Worm (Caenorhabditis elegans) whole organism, early embryonic: ENCODE results near the gene eppl-1.

Experiments used
- B0310.2 ChIP-seq: sonication (generic microtip); optimal IDR thresholded peaks from 2 replicates; lab custom pipeline; 2016; ENCODE audit warnings: mild to moderate bottlenecking, missing genetic modification characterization, missing compliant biosample characterization
- F13C5.2 ChIP-seq: sonication (generic microtip); optimal IDR thresholded peaks from 2 replicates; lab custom pipeline; 2017; ENCODE audit warnings: mild to moderate bottlenecking, missing genetic modification characterization, inconsistent platforms, missing compliant biosample characterization
- aly-1 ChIP-seq: sonication (generic microtip); optimal IDR thresholded peaks from 2 replicates; lab custom pipeline; 2016; ENCODE audit warnings: missing genetic modification characterization, missing compliant biosample characterization
- ama-1 ChIP-seq: fragments of 150-350 bp; optimal IDR thresholded peaks from 2 replicates; lab custom pipeline; 2014
- ceh-13 ChIP-seq: fragments of 200-800 bp; sonication (Bioruptor generic); optimal IDR thresholded peaks from 2 replicates; lab custom pipeline; 2018; ENCODE audit warnings: mild to moderate bottlenecking, missing genetic modification characterization, missing compliant biosample characterization
- ceh-36 ChIP-seq: sonication (generic microtip); optimal IDR thresholded peaks from 2 replicates; lab custom pipeline; 2016; ENCODE audit warnings: missing genetic modification characterization, inconsistent platforms, missing compliant biosample characterization
- ets-7 ChIP-seq: sonication (generic microtip); optimal IDR thresholded peaks from 2 replicates; lab custom pipeline; 2016; ENCODE audit warnings: missing genotype, missing genetic modification characterization, missing compliant biosample characterization
- flt-1 ChIP-seq: fragments of 200-800 bp; sonication (Bioruptor generic); IDR thresholded peaks from 2 replicates; pipeline ENCODE4 v1.3.6; 2022; ENCODE audit warnings: missing genetic modification characterization, missing compliant biosample characterization
- hmbx-1 ChIP-seq: sonication (generic microtip); optimal IDR thresholded peaks from 2 replicates; lab custom pipeline; 2016; ENCODE audit warnings: mild to moderate bottlenecking, missing genetic modification characterization, missing compliant biosample characterization
- hmg-4 ChIP-seq: fragments of 200-800 bp; sonication (Bioruptor generic); optimal IDR thresholded peaks from 2 replicates; lab custom pipeline; 2018; ENCODE audit warnings: mild to moderate bottlenecking, missing genetic modification characterization, missing compliant biosample characterization
- hnd-1 ChIP-seq: sonication (generic microtip); optimal IDR thresholded peaks from 2 replicates; lab custom pipeline; 2016; ENCODE audit warnings: missing genetic modification characterization, missing compliant biosample characterization
- pes-1 ChIP-seq: fragments of 200-800 bp; sonication (Bioruptor generic); IDR thresholded peaks from 2 replicates; pipeline ENCODE4 v1.3.6; 2022; ENCODE audit warnings: missing genetic modification reagents, missing genetic modification characterization, missing compliant biosample characterization
- scrt-1 ChIP-seq: fragments of 200-800 bp; sonication (Bioruptor generic); IDR thresholded peaks from 2 replicates; pipeline ENCODE4 v1.3.6; 2022; ENCODE audit warnings: missing genetic modification characterization, missing compliant biosample characterization
- sea-1 ChIP-seq: fragments of 200-800 bp; sonication (Bioruptor generic); conservative IDR thresholded peaks from 2 replicates; pipeline ENCODE4 v1.3.6; 2022; ENCODE audit warnings: missing genetic modification characterization, missing compliant biosample characterization
- tbx-11 ChIP-seq: fragments of 200-800 bp; sonication (Bioruptor generic); IDR thresholded peaks from 2 replicates; pipeline ENCODE4 v1.3.6; 2022; ENCODE audit warnings: missing genetic modification characterization, missing compliant biosample characterization
- tbx-37 ChIP-seq: fragments of 200-800 bp; sonication (Bioruptor generic); conservative IDR thresholded peaks from 2 replicates; pipeline ENCODE4 v1.3.6; 2022; ENCODE audit warnings: missing genetic modification reagents, missing genetic modification characterization, missing compliant biosample characterization
- tra-4 ChIP-seq: sonication (generic microtip); optimal IDR thresholded peaks from 2 replicates; lab custom pipeline; 2017; ENCODE audit warnings: missing genetic modification characterization, missing compliant biosample characterization

The eppl-1 gene

ce11 chrIV:8472493-8472892, 20.9 kb upstream of the eppl-1 start, which contains the start of gene oat-1:
Gene oat-1, minus strand, starts transcription at chrIV:8472593.
- TF ChIP-seq hnd-1 = no peak
- no peak for TF ChIP-seq ceh-36 (tag; lab: Kevin White, UChicago)
- TF ChIP-seq hmg-4 (GFP tag; lab: Kevin White, UChicago) = no peak
- no peak for TF ChIP-seq sea-1 (GFP tag; lab: Robert Waterston, UW)
- TF ChIP-seq ceh-13 = no peak
- no peak for TF ChIP-seq F13C5.2
- no peak for TF ChIP-seq scrt-1 (GFP tag; lab: Robert Waterston, UW)
- TF ChIP-seq hmbx-1 = no peak
- no peak for TF ChIP-seq flt-1
- no peak for TF ChIP-seq ets-7 (tag; lab: Kevin White, UChicago)

ce11 chrIV:8464187-8464586, 12.6 kb upstream of the eppl-1 start:
- TF ChIP-seq aly-1 (no peak), hmg-4 (GFP tag; lab: Kevin White, UChicago) (no peak), ets-7 (tag; lab: Kevin White, UChicago) (no peak), scrt-1 (GFP tag; lab: Robert Waterston, UW) (no peak), hnd-1 (no peak), tbx-37 (GFP tag; lab: Robert Waterston, UW) (no peak), ceh-13 (no peak), sea-1 (GFP tag; lab: Robert Waterston, UW) (no peak), ama-1 (lab: Kevin White, UChicago) (no peak), hmbx-1 (no peak), tbx-11 (no peak), pes-1 (no peak), tra-4 (tag; lab: Kevin White, UChicago) (no peak), B0310.2 (tag; lab: Kevin White, UChicago) (no peak), ceh-36 (tag; lab: Kevin White, UChicago) (no peak), F13C5.2 (no peak), flt-1 (no peak)

- no peak for TF ChIP-seq aly-1
- TF ChIP-seq pes-1 = no peak
- TF ChIP-seq hnd-1 = no peak
- no peak for TF ChIP-seq ama-1 (lab: Kevin White, UChicago)
- no peak for TF ChIP-seq tra-4 (tag; lab: Kevin White, UChicago)
- no peak for TF ChIP-seq F13C5.2
- TF ChIP-seq tbx-37 (GFP tag; lab: Robert Waterston, UW) = no peak
- TF ChIP-seq ceh-13 = no peak
- TF ChIP-seq ceh-36 (tag; lab: Kevin White, UChicago) = no peak
- TF ChIP-seq flt-1 = no peak
- no peak for TF ChIP-seq ets-7 (tag; lab: Kevin White, UChicago)
- no peak for TF ChIP-seq hmbx-1
- TF ChIP-seq tbx-11 = no peak
- TF ChIP-seq scrt-1 (GFP tag; lab: Robert Waterston, UW) = no peak
- TF ChIP-seq B0310.2 (tag; lab: Kevin White, UChicago) = no peak
- TF ChIP-seq sea-1 (GFP tag; lab: Robert Waterston, UW) = no peak
- TF ChIP-seq hmg-4 (GFP tag; lab: Kevin White, UChicago) = no peak
These were observed 12.2 kb upstream of the eppl-1 start, which contains the start of gene str-176 for ce11 chrIV:8463716-8464115. Gene str-176, minus strand, starts transcription at chrIV:8463816.

- TF ChIP-seq F13C5.2 = no peak
- TF ChIP-seq hnd-1 = no peak
- no peak for TF ChIP-seq tra-4 (tag; lab: Kevin White, UChicago)
- no peak for TF ChIP-seq ama-1 (lab: Kevin White, UChicago)
- TF ChIP-seq ceh-36 (tag; lab: Kevin White, UChicago) = no peak
- no peak for TF ChIP-seq flt-1
- no peak for TF ChIP-seq hmbx-1
These were observed 11.5 kb upstream of the eppl-1 start for ce11 chrIV:8463069-8463468.

- TF ChIP-seq tra-4 (tag; lab: Kevin White, UChicago) (no peak), ama-1 (lab: Kevin White, UChicago) (no peak), sea-1 (GFP tag; lab: Robert Waterston, UW) (no peak), hmg-4 (GFP tag; lab: Kevin White, UChicago) (no peak), flt-1 (no peak)
These were observed 10.8 kb upstream of the eppl-1 start for ce11 chrIV:8462376-8462775.

- TF ChIP-seq tra-4 (tag; lab: Kevin White, UChicago) (no peak), ama-1 (lab: Kevin White, UChicago) (no peak)
These were observed 9.6 kb upstream of the eppl-1 start for ce11 chrIV:8461177-8461576.

- TF ChIP-seq pes-1 = no peak
- TF ChIP-seq flt-1 = no peak
- TF ChIP-seq hnd-1 = no peak
- no peak for TF ChIP-seq F13C5.2
- no peak for TF ChIP-seq sea-1 (GFP tag; lab: Robert Waterston, UW)
- TF ChIP-seq tbx-37 (GFP tag; lab: Robert Waterston, UW) = no peak
- TF ChIP-seq aly-1 = no peak
- no peak for TF ChIP-seq B0310.2 (tag; lab: Kevin White, UChicago)
- no peak for TF ChIP-seq ceh-36 (tag; lab: Kevin White, UChicago)
- TF ChIP-seq scrt-1 (GFP tag; lab: Robert Waterston, UW) = no peak
- no peak for TF ChIP-seq tra-4 (tag; lab: Kevin White, UChicago)
- no peak for TF ChIP-seq ets-7 (tag; lab: Kevin White, UChicago)
- no peak for TF ChIP-seq hmbx-1
These were observed 8.6 kb upstream of the eppl-1 start, which contains the start of gene ant-1.4 for ce11 chrIV:8460208-8460607. Gene ant-1.4, minus strand, starts transcription at chrIV:8460308.

ce11 chrIV:8456899-8457298, 5.3 kb upstream of the eppl-1 start, which contains the start of gene syx-4:
Gene syx-4, plus strand, starts transcription at chrIV:8457280.
- TF ChIP-seq F13C5.2 (no peak), ama-1 (lab: Kevin White, UChicago) (no peak), ceh-36 (tag; lab: Kevin White, UChicago) (no peak), aly-1 (no peak)

ce11 chrIV:8454076-8454475, 2.5 kb upstream of the eppl-1 start:
- TF ChIP-seq scrt-1 (GFP tag; lab: Robert Waterston, UW) (no peak), hmg-4 (GFP tag; lab: Kevin White, UChicago) (no peak), hmbx-1 (no peak), flt-1 (no peak), tra-4 (tag; lab: Kevin White, UChicago) (no peak), ceh-36 (tag; lab: Kevin White, UChicago) (no peak), sea-1 (GFP tag; lab: Robert Waterston, UW) (no peak), aly-1 (no peak), tbx-11 (no peak), ceh-13 (no peak), pes-1 (no peak), ets-7 (tag; lab: Kevin White, UChicago) (no peak), ama-1 (lab: Kevin White, UChicago) (no peak), F13C5.2 (no peak), tbx-37 (GFP tag; lab: Robert Waterston, UW) (no peak), hnd-1 (no peak), B0310.2 (tag; lab: Kevin White, UChicago) (no peak)
